Worm (Caenorhabditis elegans) whole organism, L3 larva: ENCODE measurements around the gene B0336.12.

Experiments
- egl-27 ChIP-seq: sonication (generic microtip); optimal IDR thresholded peaks from 4 replicates; lab custom pipeline; 2017; ENCODE audit warnings: missing biosample characterization, missing genetic modification reagents, missing genetic modification characterization
- nhr-237 ChIP-seq: fragments of 150-350 bp; optimal IDR thresholded peaks from 2 replicates; lab custom pipeline; 2014; ENCODE audit warnings: missing biosample characterization, missing genetic modification characterization
- pha-4 ChIP-seq: fragments of 150-350 bp; optimal IDR thresholded peaks from 2 replicates; lab custom pipeline; 2014; ENCODE audit warnings: missing biosample characterization, missing genetic modification reagents, missing genetic modification characterization

DNA sequence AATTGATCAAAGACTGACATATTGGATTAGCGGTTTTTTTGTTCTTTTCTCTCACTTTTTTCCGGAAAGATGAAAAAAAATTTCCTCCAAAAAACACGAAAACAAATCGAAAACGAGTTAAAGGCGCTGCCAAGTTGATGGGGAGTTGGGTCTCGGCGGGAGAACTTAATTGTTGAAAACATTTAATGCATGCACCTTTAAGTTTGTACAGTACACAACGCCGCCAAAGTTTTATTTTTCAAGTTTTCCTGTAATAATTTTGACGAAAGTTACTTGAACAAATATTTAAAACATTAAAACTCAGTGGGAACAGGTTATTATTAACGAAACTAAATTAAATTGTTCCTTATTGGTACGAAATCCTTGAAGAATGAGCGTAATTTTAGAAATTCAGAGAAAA is 8.5 kb downstream of the B0336.12 start:
- no peak for TF ChIP-seq nhr-237 (tag; lab: Kevin White, UChicago)
- TF ChIP-seq pha-4 (tag; lab: Kevin White, UChicago) = no peak
- no peak for TF ChIP-seq egl-27 (tag; lab: Kevin White, UChicago)
